Worm (Caenorhabditis elegans) whole organism, early embryonic: ENCODE results near the gene sao-1.

Experiments used
- F13C5.2 ChIP-seq: sonication (generic microtip); optimal IDR thresholded peaks from 2 replicates; lab custom pipeline; 2017; ENCODE audit warnings: mild to moderate bottlenecking, missing genetic modification characterization, inconsistent platforms, missing compliant biosample characterization
- aly-1 ChIP-seq: sonication (generic microtip); optimal IDR thresholded peaks from 2 replicates; lab custom pipeline; 2016; ENCODE audit warnings: missing genetic modification characterization, missing compliant biosample characterization
- ama-1 ChIP-seq: fragments of 150-350 bp; optimal IDR thresholded peaks from 2 replicates; lab custom pipeline; 2014
- ceh-13 ChIP-seq: fragments of 200-800 bp; sonication (Bioruptor generic); optimal IDR thresholded peaks from 2 replicates; lab custom pipeline; 2018; ENCODE audit warnings: mild to moderate bottlenecking, missing genetic modification characterization, missing compliant biosample characterization
- ceh-36 ChIP-seq: sonication (generic microtip); optimal IDR thresholded peaks from 2 replicates; lab custom pipeline; 2016; ENCODE audit warnings: missing genetic modification characterization, inconsistent platforms, missing compliant biosample characterization
- ets-7 ChIP-seq: sonication (generic microtip); optimal IDR thresholded peaks from 2 replicates; lab custom pipeline; 2016; ENCODE audit warnings: missing genotype, missing genetic modification characterization, missing compliant biosample characterization
- flt-1 ChIP-seq: fragments of 200-800 bp; sonication (Bioruptor generic); IDR thresholded peaks from 2 replicates; pipeline ENCODE4 v1.3.6; 2022; ENCODE audit warnings: missing genetic modification characterization, missing compliant biosample characterization
- hmbx-1 ChIP-seq: sonication (generic microtip); optimal IDR thresholded peaks from 2 replicates; lab custom pipeline; 2016; ENCODE audit warnings: mild to moderate bottlenecking, missing genetic modification characterization, missing compliant biosample characterization
- hmg-4 ChIP-seq: fragments of 200-800 bp; sonication (Bioruptor generic); optimal IDR thresholded peaks from 2 replicates; lab custom pipeline; 2018; ENCODE audit warnings: mild to moderate bottlenecking, missing genetic modification characterization, missing compliant biosample characterization
- pes-1 ChIP-seq: fragments of 200-800 bp; sonication (Bioruptor generic); IDR thresholded peaks from 2 replicates; pipeline ENCODE4 v1.3.6; 2022; ENCODE audit warnings: missing genetic modification reagents, missing genetic modification characterization, missing compliant biosample characterization
- scrt-1 ChIP-seq: fragments of 200-800 bp; sonication (Bioruptor generic); IDR thresholded peaks from 2 replicates; pipeline ENCODE4 v1.3.6; 2022; ENCODE audit warnings: missing genetic modification characterization, missing compliant biosample characterization
- sea-1 ChIP-seq: fragments of 200-800 bp; sonication (Bioruptor generic); conservative IDR thresholded peaks from 2 replicates; pipeline ENCODE4 v1.3.6; 2022; ENCODE audit warnings: missing genetic modification characterization, missing compliant biosample characterization
- tbx-11 ChIP-seq: fragments of 200-800 bp; sonication (Bioruptor generic); IDR thresholded peaks from 2 replicates; pipeline ENCODE4 v1.3.6; 2022; ENCODE audit warnings: missing genetic modification characterization, missing compliant biosample characterization
- tra-4 ChIP-seq: sonication (generic microtip); optimal IDR thresholded peaks from 2 replicates; lab custom pipeline; 2017; ENCODE audit warnings: missing genetic modification characterization, missing compliant biosample characterization

ce11 chrV:13936052-13936451 lies 27.7 kb upstream of the sao-1 start:
- TF ChIP-seq aly-1: no peak
- TF ChIP-seq ama-1: no peak
- no peak for TF ChIP-seq F13C5.2
- TF ChIP-seq ceh-36 (tag; lab: Kevin White, UChicago): no peak
- no peak for TF ChIP-seq ets-7
- no peak for TF ChIP-seq tbx-11
- no peak for TF ChIP-seq sea-1
- no peak for TF ChIP-seq hmg-4 (GFP tag; lab: Kevin White, UChicago)
- no peak for TF ChIP-seq pes-1
- TF ChIP-seq scrt-1 (GFP tag; lab: Robert Waterston, UW): no peak
- no peak for TF ChIP-seq flt-1 (GFP tag; lab: Robert Waterston, UW)
- no peak for TF ChIP-seq tra-4
- TF ChIP-seq hmbx-1 (tag; lab: Kevin White, UChicago): no peak
- TF ChIP-seq ceh-13 (GFP tag; lab: Kevin White, UChicago): no peak
